Fruit fly (Drosophila melanogaster): ENCODE measurements around the gene Sfp26Ac.

Gene Sfp26Ac

DNA sequence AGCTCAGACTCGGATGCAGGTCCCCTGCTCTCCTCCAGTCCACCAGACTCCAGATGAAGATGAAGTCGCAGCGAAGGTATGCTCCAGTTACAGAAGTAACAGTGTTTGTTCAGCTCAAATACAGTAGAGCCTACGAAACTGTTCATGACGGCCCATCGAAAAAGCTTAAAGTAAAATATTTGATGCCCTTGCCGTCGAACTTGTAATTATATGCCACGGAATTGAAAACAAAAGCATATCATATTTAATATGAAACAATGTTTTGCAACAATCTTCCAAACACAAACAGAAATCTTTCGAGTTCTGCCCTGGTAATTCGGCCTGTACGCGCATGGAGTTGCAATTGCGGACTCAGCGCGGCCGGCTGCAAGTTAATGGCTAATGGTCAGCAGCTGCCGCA, 3.4 kb downstream of the Sfp26Ac start (continued):
- TF ChIP-seq CG7271 (tag; optimal IDR thresholded peaks at IDR 0.05), result no peak
- TF ChIP-seq vvl (GFP tag; IDR thresholded peaks at IDR 0.05), result no peak

DNA sequence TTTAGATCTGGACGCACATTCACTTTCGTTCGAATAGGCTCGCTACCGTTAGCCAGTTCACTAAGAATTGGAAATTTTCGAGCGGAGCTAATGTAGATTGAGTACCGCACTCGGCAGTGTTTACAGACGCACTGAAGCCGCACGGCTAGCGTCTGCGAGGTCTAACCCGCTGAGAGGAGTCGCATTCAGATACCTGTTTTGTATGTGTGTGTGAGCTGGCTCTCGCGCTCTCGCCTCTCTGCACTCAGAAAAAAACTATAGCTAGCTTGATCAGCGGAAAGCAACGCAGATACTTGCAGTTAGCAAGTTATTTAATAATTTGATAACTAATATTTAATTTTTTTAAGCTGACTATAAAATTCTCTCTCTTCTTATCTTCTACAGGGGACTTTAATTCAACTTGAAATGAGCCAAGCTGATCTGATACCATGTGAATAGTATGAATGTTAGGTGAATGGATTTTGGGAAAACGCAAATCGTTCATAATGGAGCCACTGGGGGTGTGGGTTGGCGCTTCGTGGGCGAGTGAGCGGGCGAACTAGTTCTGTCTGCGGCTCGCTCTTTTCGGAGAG, 5.1 kb downstream of the Sfp26Ac start, which contains the start of gene rau:
TSS of gene rau (minus strand) at position 136 of the 572 bp plus-strand sequence.
- TF ChIP-seq Asciz (GFP tag; optimal IDR thresholded peaks at IDR 0.05), result peak; percentile 44
- peak; percentile 41 for TF ChIP-seq ac (GFP tag; optimal IDR thresholded peaks at IDR 0.05)
- peak; percentile 39 for TF ChIP-seq CG8359 (GFP tag; optimal IDR thresholded peaks at IDR 0.05; ENCODE audit: borderline replicate concordance)
- peak in 1 of 3 experiments; percentile 68 for TF ChIP-seq lola (GFP tag; optimal IDR thresholded peaks at IDR 0.05)
- TF ChIP-seq Ets65A (GFP tag), result peak; percentile 77
- no peak for TF ChIP-seq bowl (GFP tag; IDR thresholded peaks at IDR 0.05)
- TF ChIP-seq CG4730 (GFP tag; IDR thresholded peaks at IDR 0.05), result peak; percentile 49; the same call in 1 of the 2 replicates
- no peak for TF ChIP-seq H15 (GFP tag; IDR thresholded peaks at IDR 0.05)
- TF ChIP-seq CG1024 (GFP tag; IDR thresholded peaks at IDR 0.05), result peak; percentile 14; the same call in 1 of the 2 replicates
- TF ChIP-seq hb (GFP tag; IDR thresholded peaks at IDR 0.05; ENCODE audit: partially characterized antibody), result no peak
- TF ChIP-seq Mad (GFP tag; optimal IDR thresholded peaks at IDR 0.05), result peak; percentile 54
- no peak for TF ChIP-seq bigmax (GFP tag; optimal IDR thresholded peaks at IDR 0.05)
- TF ChIP-seq zf30C (GFP tag; optimal IDR thresholded peaks at IDR 0.05), result peak; percentile 98
- peak; percentile 75 for TF ChIP-seq CG13296 (GFP tag; optimal IDR thresholded peaks at IDR 0.05)
- TF ChIP-seq pum (GFP tag; optimal IDR thresholded peaks at IDR 0.05), result no peak
- peak; percentile 73 for TF ChIP-seq CG13894 (tag; optimal IDR thresholded peaks at IDR 0.05)
- peak; percentile 26 for TF ChIP-seq zfh2 (GFP tag; optimal IDR thresholded peaks at IDR 0.05)
- TF ChIP-seq Meics (GFP tag; optimal IDR thresholded peaks at IDR 0.05), result peak; percentile 82
- TF ChIP-seq CG7271 (tag; optimal IDR thresholded peaks at IDR 0.05), result no peak
- peak; percentile 79 for TF ChIP-seq CG6689 (GFP tag; IDR thresholded peaks at IDR 0.05)
- TF ChIP-seq CG2712 (tag; optimal IDR thresholded peaks at IDR 0.05), result peak; percentile 91
- no peak for TF ChIP-seq eyg (GFP tag; optimal IDR thresholded peaks at IDR 0.05)
- peak; percentile 77 for TF ChIP-seq ci (GFP tag; IDR thresholded peaks at IDR 0.05)
- peak; percentile 23 for TF ChIP-seq CG16863 (GFP tag; optimal IDR thresholded peaks at IDR 0.05)
- TF ChIP-seq al (GFP tag; IDR thresholded peaks at IDR 0.05), result peak; percentile 58
- no peak for TF ChIP-seq lov (optimal IDR thresholded peaks at IDR 0.05)
- 0 out of 3 replicates have a peak, but pooled peaks have one; percentile 57 for TF ChIP-seq lov (GFP tag; IDR thresholded peaks at IDR 0.05)
- no peak for TF ChIP-seq prd (optimal IDR thresholded peaks at IDR 0.05)
- TF ChIP-seq prd (GFP tag; IDR thresholded peaks at IDR 0.05), result peak; percentile 81
- TF ChIP-seq Hr51 (GFP tag; optimal IDR thresholded peaks at IDR 0.05), result peak in 1 of 2 experiments; percentile 70
- TF ChIP-seq BtbVII (GFP tag; optimal IDR thresholded peaks at IDR 0.05), result peak; percentile 55
- no peak for TF ChIP-seq CG11560 (tag; IDR thresholded peaks at IDR 0.05)
- TF ChIP-seq Dp (GFP tag; optimal IDR thresholded peaks at IDR 0.05), result no peak
- TF ChIP-seq nerfin-1 (tag; optimal IDR thresholded peaks at IDR 0.05), result peak; percentile 69
- peak; percentile 53; the same call in 2 of the 3 replicates for TF ChIP-seq Aef1 (GFP tag; IDR thresholded peaks at IDR 0.05)
- TF ChIP-seq nau (GFP tag; optimal IDR thresholded peaks at IDR 0.05), result peak; percentile 55
- peak; percentile 73 for TF ChIP-seq CoRest (tag; optimal IDR thresholded peaks at IDR 0.05)
- peak; percentile 83 for TF ChIP-seq Fer1 (GFP tag; optimal IDR thresholded peaks at IDR 0.05)
- TF ChIP-seq CG17912 (GFP tag; optimal IDR thresholded peaks at IDR 0.05), result peak; percentile 34
- no peak for TF ChIP-seq CG5953 (GFP tag; IDR thresholded peaks at IDR 0.05)
- TF ChIP-seq ind (GFP tag; optimal IDR thresholded peaks at IDR 0.05), result peak; percentile 70
- TF ChIP-seq phol (tag; optimal IDR thresholded peaks at IDR 0.05), result peak; percentile 77
- TF ChIP-seq CG10147 (GFP tag; optimal IDR thresholded peaks at IDR 0.05), result peak; percentile 48
- no peak for TF ChIP-seq Oaz (GFP tag; IDR thresholded peaks at IDR 0.05)
- TF ChIP-seq CG18764 (GFP tag; optimal IDR thresholded peaks at IDR 0.05), result peak; percentile 71
- no peak for TF ChIP-seq CG8478 (optimal IDR thresholded peaks at IDR 0.05)
- no peak for TF ChIP-seq CG31365 (tag; optimal IDR thresholded peaks at IDR 0.05)
- peak; percentile 39 to 56 for TF ChIP-seq dpn (GFP tag; optimal IDR thresholded peaks at IDR 0.05)
